Worm (Caenorhabditis elegans) whole organism, L4 larva: Measurements from ENCODE around the gene C44F1.1.

Experiments
- F26F4.8 ChIP-seq: fragments of 200-800 bp; sonication (Bioruptor generic); conservative IDR thresholded peaks from 2 replicates; pipeline ENCODE4 v1.3.6; 2022; ENCODE audit warnings: missing genetic modification characterization, missing compliant biosample characterization
- F37D6.2 ChIP-seq: sonication (generic microtip); optimal IDR thresholded peaks from 2 replicates; lab custom pipeline; 2016; ENCODE audit warnings: mild to moderate bottlenecking, missing genetic modification characterization, missing compliant biosample characterization
- F44E2.7 ChIP-seq: fragments of 200-800 bp; sonication (Bioruptor generic); IDR thresholded peaks from 2 replicates; pipeline ENCODE4 v2.1.2; 2022; ENCODE audit warnings: missing genetic modification characterization, missing compliant biosample characterization
- R02D3.7 ChIP-seq: fragments of 150-350 bp; sonication (generic microtip); optimal IDR thresholded peaks from 3 replicates; lab custom pipeline; 2014; ENCODE audit warnings: missing biosample characterization, missing genetic modification characterization
- ama-1 ChIP-seq: fragments of 150-350 bp; optimal IDR thresholded peaks from 2 replicates; lab custom pipeline; 2014; ENCODE audit warnings: inconsistent platforms, mixed read lengths
- dpl-1 ChIP-seq: fragments of 150-350 bp; optimal IDR thresholded peaks from 2 replicates; lab custom pipeline; 2014; ENCODE audit warnings: missing biosample characterization, missing genetic modification reagents, missing genetic modification characterization
- lin-38 ChIP-seq: fragments of 200-800 bp; sonication (Bioruptor generic); IDR thresholded peaks from 2 replicates; pipeline ENCODE4 v1.3.6; 2022; ENCODE audit warnings: missing genetic modification reagents, missing genetic modification characterization, missing compliant biosample characterization
- mes-2 ChIP-seq: sonication (generic microtip); optimal IDR thresholded peaks from 2 replicates; lab custom pipeline; 2016; ENCODE audit warnings: missing genotype, mild to moderate bottlenecking, missing genetic modification characterization, missing compliant biosample characterization; ENCODE audit not compliant: poor library complexity, severe bottlenecking
- pha-4 ChIP-seq, 2 experiments: fragments of 150-350 bp in 1 of 2; fragments of 200-800 bp in 1 of 2; sonication (Bioruptor generic) in 1 of 2; IDR thresholded peaks in 1 of 2; optimal IDR thresholded peaks in 1 of 2; 2 replicates each; pipeline versions ENCODE4 v1.3.6 to Lab custom; 2014 to 2022; ENCODE audit warnings: missing genetic modification characterization in 2 of 2, missing genetic modification reagents in 2 of 2, missing biosample characterization in 1 of 2, missing compliant biosample characterization in 1 of 2
- rbr-2 ChIP-seq: sonication (generic microtip); optimal IDR thresholded peaks from 2 replicates; lab custom pipeline; 2016; ENCODE audit warnings: missing genotype, missing genetic modification characterization, missing compliant biosample characterization
- unc-130 ChIP-seq: sonication (generic microtip); optimal IDR thresholded peaks from 2 replicates; lab custom pipeline; 2016; ENCODE audit warnings: missing genetic modification reagents, missing genetic modification characterization, missing compliant biosample characterization

C44F1.1 gene

ce11 chrIII:3719564-3719963, 45.8 kb downstream of the C44F1.1 start, which contains the start of gene C14B1.8:
C14B1.8 (minus strand) TSS chrIII:3719680.
- TF ChIP-seq rbr-2 (tag; lab: Kevin White, UChicago) (no peak), unc-130 (peak; percentile 55), mes-2 (tag; lab: Kevin White, UChicago) (peak; percentile 68), lin-38 (GFP tag; lab: Robert Waterston, UW) (peak; percentile 75), ama-1 (peak; percentile 14)
- TF ChIP-seq, all 104 proteins: peak for 4

- peak; percentile 45 for TF ChIP-seq R02D3.7 (tag; lab: Kevin White, UChicago)
- TF ChIP-seq lin-38 (GFP tag; lab: Robert Waterston, UW): peak; percentile 63
- no peak for TF ChIP-seq dpl-1 (GFP tag; lab: Kevin White, UChicago)
These were observed 49.2 kb downstream of the C44F1.1 start for ce11 chrIII:3716073-3716659.

ce11 chrIII:3713163-3713562, 52.2 kb downstream of the C44F1.1 start, which contains the start of gene nrde-1:
nrde-1 (plus strand) TSS chrIII:3713463.
- no peak for TF ChIP-seq F26F4.8 (GFP tag; lab: Robert Waterston, UW)
- no peak for TF ChIP-seq F37D6.2 (tag; lab: Kevin White, UChicago)
- no peak for TF ChIP-seq pha-4 (GFP tag; IDR thresholded peaks at IDR 0.05; lab: Robert Waterston, UW)
- TF ChIP-seq pha-4 (tag; optimal IDR thresholded peaks at IDR 0.05; lab: Kevin White, UChicago): no peak
- no peak for TF ChIP-seq F44E2.7 (GFP tag; lab: Robert Waterston, UW)
